Worm (Caenorhabditis elegans) whole organism, late embryonic: ENCODE measurements around the gene pho-7.

ENCODE experiments used
- C08G9.2 ChIP-seq: sonication (generic microtip); optimal IDR thresholded peaks from 2 replicates; lab custom pipeline; 2016; ENCODE audit warnings: mild to moderate bottlenecking, missing genetic modification characterization, moderate library complexity, missing compliant biosample characterization
- F13H6.1 ChIP-seq: sonication (generic microtip); optimal IDR thresholded peaks from 2 replicates; lab custom pipeline; 2016; ENCODE audit warnings: missing genetic modification characterization, missing compliant biosample characterization
- T23F11.4 ChIP-seq: fragments of 200-800 bp; sonication (Bioruptor generic); optimal IDR thresholded peaks from 2 replicates; lab custom pipeline; 2018; ENCODE audit warnings: mild to moderate bottlenecking, missing genetic modification characterization, missing compliant biosample characterization
- ahr-1 ChIP-seq: sonication (generic microtip); optimal IDR thresholded peaks from 2 replicates; lab custom pipeline; 2016; ENCODE audit warnings: missing genetic modification characterization, missing compliant biosample characterization
- ceh-14 ChIP-seq: sonication (generic microtip); optimal IDR thresholded peaks from 2 replicates; lab custom pipeline; 2016; ENCODE audit warnings: missing genotype, missing genetic modification characterization, missing compliant biosample characterization
- ceh-18 ChIP-seq: sonication (generic microtip); optimal IDR thresholded peaks from 2 replicates; lab custom pipeline; 2016; ENCODE audit warnings: missing genetic modification characterization, missing compliant biosample characterization
- ceh-19 ChIP-seq: fragments of 200-800 bp; sonication (Bioruptor generic); optimal IDR thresholded peaks from 2 replicates; lab custom pipeline; 2018; ENCODE audit warnings: mild to moderate bottlenecking, missing genetic modification characterization, missing compliant biosample characterization
- ceh-22 ChIP-seq: sonication (generic microtip); optimal IDR thresholded peaks from 2 replicates; lab custom pipeline; 2017; ENCODE audit warnings: missing biosample characterization, missing genetic modification characterization
- ceh-30 ChIP-seq: fragments of 150-350 bp; optimal IDR thresholded peaks from 2 replicates; lab custom pipeline; 2014; ENCODE audit warnings: missing biosample characterization, missing genetic modification characterization
- ceh-31 ChIP-seq: sonication (generic microtip); optimal IDR thresholded peaks from 2 replicates; lab custom pipeline; 2016; ENCODE audit warnings: missing genetic modification characterization, missing compliant biosample characterization
- ceh-34 ChIP-seq: sonication (generic microtip); optimal IDR thresholded peaks from 2 replicates; lab custom pipeline; 2016; ENCODE audit warnings: mild to moderate bottlenecking, missing genetic modification characterization, missing compliant biosample characterization
- ceh-6 ChIP-seq: fragments of 200-800 bp; sonication (Bioruptor generic); optimal IDR thresholded peaks from 2 replicates; lab custom pipeline; 2018; ENCODE audit warnings: mild to moderate bottlenecking, missing genetic modification characterization, missing compliant biosample characterization
- ceh-9 ChIP-seq: sonication (generic microtip); optimal IDR thresholded peaks from 2 replicates; lab custom pipeline; 2016; ENCODE audit warnings: mild to moderate bottlenecking, missing genetic modification characterization, inconsistent platforms, missing compliant biosample characterization
- che-1 ChIP-seq: sonication (generic microtip); optimal IDR thresholded peaks from 2 replicates; lab custom pipeline; 2016; ENCODE audit warnings: mild to moderate bottlenecking, missing genetic modification characterization, missing compliant biosample characterization
- dmd-4 ChIP-seq: sonication (generic microtip); optimal IDR thresholded peaks from 2 replicates; lab custom pipeline; 2016; ENCODE audit warnings: borderline replicate concordance, missing genetic modification characterization, missing compliant biosample characterization
- dve-1 ChIP-seq: sonication (generic microtip); optimal IDR thresholded peaks from 2 replicates; lab custom pipeline; 2017; ENCODE audit warnings: antibody characterized with exemption, mild to moderate bottlenecking, missing genetic modification characterization, missing compliant biosample characterization
- elt-2 ChIP-seq: sonication (generic microtip); optimal IDR thresholded peaks from 2 replicates; lab custom pipeline; 2016; ENCODE audit warnings: missing genetic modification reagents, missing genetic modification characterization, missing compliant biosample characterization
- ets-4 ChIP-seq: sonication (generic microtip); optimal IDR thresholded peaks from 2 replicates; lab custom pipeline; 2016; ENCODE audit warnings: missing genetic modification characterization, missing compliant biosample characterization
- eyg-1 ChIP-seq: sonication (generic microtip); optimal IDR thresholded peaks from 2 replicates; lab custom pipeline; 2016; ENCODE audit warnings: missing genotype, missing genetic modification characterization, missing compliant biosample characterization
- fkh-6 ChIP-seq: sonication (generic microtip); optimal IDR thresholded peaks from 2 replicates; lab custom pipeline; 2016; ENCODE audit warnings: missing genetic modification characterization, missing compliant biosample characterization
- gmeb-2 ChIP-seq: sonication (generic microtip); optimal IDR thresholded peaks from 2 replicates; lab custom pipeline; 2016; ENCODE audit warnings: missing genetic modification characterization, inconsistent platforms, missing compliant biosample characterization
- hlh-6 ChIP-seq: sonication (generic microtip); optimal IDR thresholded peaks from 2 replicates; lab custom pipeline; 2016; ENCODE audit warnings: missing genotype, missing genetic modification characterization, missing compliant biosample characterization
- hlh-8 ChIP-seq: sonication (generic microtip); optimal IDR thresholded peaks from 2 replicates; lab custom pipeline; 2016; ENCODE audit warnings: missing genotype, missing genetic modification characterization, missing compliant biosample characterization
- lim-6 ChIP-seq: sonication (generic microtip); optimal IDR thresholded peaks from 2 replicates; lab custom pipeline; 2016; ENCODE audit warnings: missing genetic modification characterization, missing compliant biosample characterization
- lin-11 ChIP-seq: fragments of 200-800 bp; sonication (Bioruptor generic); optimal IDR thresholded peaks from 2 replicates; lab custom pipeline; 2018; ENCODE audit warnings: mild to moderate bottlenecking, missing genetic modification characterization, missing compliant biosample characterization
- madf-2 ChIP-seq: sonication (generic microtip); optimal IDR thresholded peaks from 2 replicates; lab custom pipeline; 2017; ENCODE audit warnings: missing genetic modification characterization, missing compliant biosample characterization
- mec-3 ChIP-seq: sonication (generic microtip); optimal IDR thresholded peaks from 2 replicates; lab custom pipeline; 2016; ENCODE audit warnings: borderline replicate concordance, missing genetic modification characterization, missing compliant biosample characterization
- nfya-1 ChIP-seq: sonication (generic microtip); optimal IDR thresholded peaks from 2 replicates; lab custom pipeline; 2017; ENCODE audit warnings: missing genetic modification characterization, mild to moderate bottlenecking, missing compliant biosample characterization, antibody characterized with exemption, moderate library complexity
- nhr-11 ChIP-seq: fragments of 150-350 bp; optimal IDR thresholded peaks from 2 replicates; lab custom pipeline; 2014; ENCODE audit warnings: missing biosample characterization, missing genetic modification characterization
- pag-3 ChIP-seq: sonication (generic microtip); optimal IDR thresholded peaks from 2 replicates; lab custom pipeline; 2016; ENCODE audit warnings: missing compliant biosample characterization, missing genetic modification characterization, borderline replicate concordance
- pax-1 ChIP-seq: fragments of 150-350 bp; optimal IDR thresholded peaks from 2 replicates; lab custom pipeline; 2014; ENCODE audit warnings: missing biosample characterization, missing genetic modification characterization
- pha-4 ChIP-seq: fragments of 150-350 bp; optimal IDR thresholded peaks from 2 replicates; lab custom pipeline; 2018; ENCODE audit warnings: missing biosample characterization, missing genetic modification reagents, missing genetic modification characterization
- pros-1 ChIP-seq: fragments of 150-350 bp; optimal IDR thresholded peaks from 2 replicates; lab custom pipeline; 2014; ENCODE audit warnings: missing biosample characterization, missing genetic modification reagents, missing genetic modification characterization
- ref-2 ChIP-seq: sonication (generic microtip); optimal IDR thresholded peaks from 2 replicates; lab custom pipeline; 2016; ENCODE audit warnings: missing genetic modification characterization, missing compliant biosample characterization
- rnt-1 ChIP-seq: sonication (generic microtip); optimal IDR thresholded peaks from 2 replicates; lab custom pipeline; 2016; ENCODE audit warnings: missing genetic modification characterization, missing compliant biosample characterization
- sox-4 ChIP-seq: sonication (generic microtip); optimal IDR thresholded peaks from 2 replicates; lab custom pipeline; 2017; ENCODE audit warnings: mild to moderate bottlenecking, missing genetic modification characterization, inconsistent platforms, missing compliant biosample characterization
- syd-9 ChIP-seq: sonication (generic microtip); optimal IDR thresholded peaks from 2 replicates; lab custom pipeline; 2016; ENCODE audit warnings: mild to moderate bottlenecking, missing genetic modification characterization, moderate library complexity, missing compliant biosample characterization
- tbx-2 ChIP-seq: sonication (generic microtip); optimal IDR thresholded peaks from 2 replicates; lab custom pipeline; 2016; ENCODE audit warnings: missing genetic modification characterization, missing compliant biosample characterization
- unc-42 ChIP-seq: sonication (generic microtip); optimal IDR thresholded peaks from 2 replicates; lab custom pipeline; 2016; ENCODE audit warnings: missing genotype, missing genetic modification characterization, missing compliant biosample characterization
- unc-55 ChIP-seq: sonication (generic microtip); optimal IDR thresholded peaks from 2 replicates; lab custom pipeline; 2017; ENCODE audit warnings: missing biosample characterization, missing genetic modification reagents, missing genetic modification characterization
- unc-86 ChIP-seq: sonication (generic microtip); optimal IDR thresholded peaks from 2 replicates; lab custom pipeline; 2016; ENCODE audit warnings: missing genetic modification characterization, missing compliant biosample characterization
- ztf-16 ChIP-seq: sonication (generic microtip); optimal IDR thresholded peaks from 2 replicates; lab custom pipeline; 2017; ENCODE audit warnings: missing genetic modification characterization, missing compliant biosample characterization

The pho-7 gene

ce11 chrX:10903416-10903815 lies 37.7 kb downstream of the pho-7 start:
- no peak for TF ChIP-seq unc-86

- TF ChIP-seq ceh-31 (no peak), hlh-8 (tag; lab: Kevin White, UChicago) (no peak)
- TF ChIP-seq, all 69 proteins: peak for 0
Measured at ce11 chrX:10902723-10903322, 38.3 kb downstream of the pho-7 start, which contains the start of gene acbp-3. Gene acbp-3 (plus strand): TSS chrX:10903272.

- TF ChIP-seq ceh-31 (no peak), elt-2 (tag; lab: Kevin White, UChicago) (peak; percentile 48), mec-3 (no peak)
Measured at ce11 chrX:10901766-10902165, 39.4 kb downstream of the pho-7 start.

ce11 chrX:10900952-10901351 lies 40.2 kb downstream of the pho-7 start:
- peak; percentile 30 for TF ChIP-seq elt-2 (tag; lab: Kevin White, UChicago)
- no peak for TF ChIP-seq hlh-6
- peak; percentile 73 for TF ChIP-seq rnt-1 (tag; lab: Kevin White, UChicago)
- TF ChIP-seq lin-11 (tag; lab: Kevin White, UChicago) = no peak
- peak; percentile 37 for TF ChIP-seq tbx-2 (tag; lab: Kevin White, UChicago)
- no peak for TF ChIP-seq pros-1
- TF ChIP-seq ceh-18 (tag; lab: Kevin White, UChicago) = peak; percentile 82
- TF ChIP-seq nfya-1 (tag; lab: Kevin White, UChicago) = peak; percentile 57
- peak; percentile 52 for TF ChIP-seq ceh-31
- peak; percentile 19 for TF ChIP-seq ceh-34
- TF ChIP-seq dve-1 (tag; lab: Kevin White, UChicago) = no peak
- peak; percentile 31 for TF ChIP-seq T23F11.4 (GFP tag; lab: Kevin White, UChicago)
- TF ChIP-seq sox-4 (tag; lab: Kevin White, UChicago) = no peak
- no peak for TF ChIP-seq ceh-6
- TF ChIP-seq eyg-1 = no peak
- TF ChIP-seq hlh-8 (tag; lab: Kevin White, UChicago) = peak; percentile 30
- TF ChIP-seq unc-55 (GFP tag; lab: Kevin White, UChicago) = peak; percentile 71
- peak; percentile 31 for TF ChIP-seq unc-42 (tag; lab: Kevin White, UChicago)
- TF ChIP-seq syd-9 (tag; lab: Kevin White, UChicago) = peak; percentile 20
- peak; percentile 51 for TF ChIP-seq ref-2 (tag; lab: Kevin White, UChicago)

- TF ChIP-seq tbx-2 (tag; lab: Kevin White, UChicago) (peak; percentile 71), ceh-22 (tag; lab: Kevin White, UChicago) (no peak), ceh-14 (tag; lab: Kevin White, UChicago) (no peak), ref-2 (tag; lab: Kevin White, UChicago) (no peak), F13H6.1 (tag; lab: Kevin White, UChicago) (peak; percentile 40), mec-3 (no peak), syd-9 (tag; lab: Kevin White, UChicago) (no peak), ceh-30 (tag; lab: Kevin White, UChicago) (peak; percentile 58), ceh-9 (no peak), C08G9.2 (peak; percentile 8), pag-3 (tag; lab: Kevin White, UChicago) (no peak), ahr-1 (tag; lab: Kevin White, UChicago) (no peak), sox-4 (tag; lab: Kevin White, UChicago) (no peak), unc-86 (no peak), che-1 (tag; lab: Kevin White, UChicago) (no peak), pros-1 (no peak), lim-6 (tag; lab: Kevin White, UChicago) (no peak), pha-4 (tag; lab: Kevin White, UChicago) (no peak), unc-55 (GFP tag; lab: Kevin White, UChicago) (no peak), madf-2 (peak; percentile 28), fkh-6 (no peak), ets-4 (no peak), pax-1 (tag; lab: Kevin White, UChicago) (no peak), ceh-19 (GFP tag; lab: Kevin White, UChicago) (peak; percentile 1), gmeb-2 (tag; lab: Kevin White, UChicago) (peak; percentile 14), eyg-1 (no peak), dmd-4 (tag; lab: Kevin White, UChicago) (no peak), ztf-16 (tag; lab: Kevin White, UChicago) (no peak), ceh-34 (peak; percentile 51), nhr-11 (tag; lab: Kevin White, UChicago) (no peak)
Measured at ce11 chrX:10900079-10900724, 41.0 kb downstream of the pho-7 start, which contains the start of gene suca-1. Gene suca-1 (minus strand): TSS chrX:10900114.
